Worm (Caenorhabditis elegans): ENCODE data around the gene ZC196.2.
"Not testable (repeated sequence)": the region's sequence is repeated elsewhere in the genome, so short reads cannot be mapped to it uniquely, and the experiment has no call there.

Gene ZC196.2

ce11 chrV:8739136-8739535, at the start of gene ZC196.2:
TSS of gene ZC196.2 (plus strand) at chrV:8739436.
- TF ChIP-seq med-1 (GFP tag; optimal IDR thresholded peaks at IDR 0.05; ENCODE audit: insufficient read depth) = no peak
- TF ChIP-seq ref-1 (GFP tag; conservative IDR thresholded peaks at IDR 0.05) = no peak
- no peak for TF ChIP-seq ztf-23 (GFP tag; IDR thresholded peaks at IDR 0.05)
- no peak for TF ChIP-seq ztf-29 (GFP tag; IDR thresholded peaks at IDR 0.05)
- TF ChIP-seq flt-1 (GFP tag; IDR thresholded peaks at IDR 0.05) = no peak
- TF ChIP-seq tab-1 (GFP tag; IDR thresholded peaks at IDR 0.05) = no peak
- no peak for TF ChIP-seq cog-1 (tag; optimal IDR thresholded peaks at IDR 0.05)
- TF ChIP-seq T22C8.4 (GFP tag; IDR thresholded peaks at IDR 0.05) = no peak
- no peak for TF ChIP-seq klf-2 (GFP tag; conservative IDR thresholded peaks at IDR 0.05)

- TF ChIP-seq T22C8.4 (GFP tag; IDR thresholded peaks at IDR 0.05); cog-1 (tag; optimal IDR thresholded peaks at IDR 0.05); flt-1 (GFP tag; IDR thresholded peaks at IDR 0.05): not testable (repeated sequence)
Measured at ce11 chrV:8696218-8696617, 43.0 kb upstream of the ZC196.2 start, which contains the start of gene ZC190.10. TSS of gene ZC190.10 (minus strand) at chrV:8696318.

ce11 chrV:8711910-8712309, 27.3 kb upstream of the ZC196.2 start, which contains the start of gene ZC178.2:
TSS of gene ZC178.2 (minus strand) at chrV:8712010.
- no peak for TF ChIP-seq tab-1 (GFP tag; IDR thresholded peaks at IDR 0.05)
- TF ChIP-seq klf-2 (GFP tag; conservative IDR thresholded peaks at IDR 0.05) = no peak
- no peak for TF ChIP-seq med-1 (GFP tag; optimal IDR thresholded peaks at IDR 0.05; ENCODE audit: insufficient read depth)
- no peak for TF ChIP-seq ztf-23 (GFP tag; IDR thresholded peaks at IDR 0.05)

ce11 chrV:8716175-8716574, 23.1 kb upstream of the ZC196.2 start, which contains the start of gene glr-5:
TSS of gene glr-5 (plus strand) at chrV:8716495.
- no peak for TF ChIP-seq tab-1 (GFP tag; IDR thresholded peaks at IDR 0.05)
- no peak for TF ChIP-seq ref-1 (GFP tag; conservative IDR thresholded peaks at IDR 0.05)
- TF ChIP-seq ztf-29 (GFP tag; IDR thresholded peaks at IDR 0.05) = no peak
- TF ChIP-seq T22C8.4 (GFP tag; IDR thresholded peaks at IDR 0.05) = no peak

ce11 chrV:8718399-8718798, 20.8 kb upstream of the ZC196.2 start:
- no peak for TF ChIP-seq ref-1 (GFP tag; conservative IDR thresholded peaks at IDR 0.05)
- TF ChIP-seq flt-1 (GFP tag; IDR thresholded peaks at IDR 0.05) = no peak
- TF ChIP-seq T22C8.4 (GFP tag; IDR thresholded peaks at IDR 0.05) = no peak
- TF ChIP-seq ztf-23 (GFP tag; IDR thresholded peaks at IDR 0.05) = no peak
- no peak for TF ChIP-seq cog-1 (tag; optimal IDR thresholded peaks at IDR 0.05)
- no peak for TF ChIP-seq ztf-29 (GFP tag; IDR thresholded peaks at IDR 0.05)
- TF ChIP-seq klf-2 (GFP tag; conservative IDR thresholded peaks at IDR 0.05) = no peak
- TF ChIP-seq tab-1 (GFP tag; IDR thresholded peaks at IDR 0.05) = no peak
- no peak for TF ChIP-seq med-1 (GFP tag; optimal IDR thresholded peaks at IDR 0.05; ENCODE audit: insufficient read depth)

- TF ChIP-seq ztf-29 (GFP tag; IDR thresholded peaks at IDR 0.05); cog-1 (tag; optimal IDR thresholded peaks at IDR 0.05); tab-1 (GFP tag; IDR thresholded peaks at IDR 0.05): not testable (repeated sequence)
Measured at ce11 chrV:8722160-8722559, 17.1 kb upstream of the ZC196.2 start, which contains the start of gene ZC196.8. TSS of gene ZC196.8 (minus strand) at chrV:8722260.

- TF ChIP-seq ztf-23 (GFP tag; IDR thresholded peaks at IDR 0.05); klf-2 (GFP tag; conservative IDR thresholded peaks at IDR 0.05); flt-1 (GFP tag; IDR thresholded peaks at IDR 0.05): not testable (repeated sequence)
Measured at ce11 chrV:8726228-8726627, 13.0 kb upstream of the ZC196.2 start, which contains the start of gene droe-8. TSS of gene droe-8 (plus strand) at chrV:8726528.

ce11 chrV:8727077-8727476, 12.2 kb upstream of the ZC196.2 start, which contains the start of gene ZC196.9:
TSS of gene ZC196.9 (minus strand) at chrV:8727177.
- TF ChIP-seq ztf-29 (GFP tag; IDR thresholded peaks at IDR 0.05) (no peak), ztf-23 (GFP tag; IDR thresholded peaks at IDR 0.05) (no peak), med-1 (GFP tag; optimal IDR thresholded peaks at IDR 0.05; ENCODE audit: insufficient read depth) (no peak), ref-1 (GFP tag; conservative IDR thresholded peaks at IDR 0.05) (no peak), flt-1 (GFP tag; IDR thresholded peaks at IDR 0.05) (no peak)

ce11 chrV:8729100-8729499, 10.1 kb upstream of the ZC196.2 start, which contains the start of gene ZC196.5:
TSS of gene ZC196.5 (plus strand) at chrV:8729400.
- TF ChIP-seq flt-1 (GFP tag; IDR thresholded peaks at IDR 0.05) = no peak
- TF ChIP-seq T22C8.4 (GFP tag; IDR thresholded peaks at IDR 0.05) = no peak
- no peak for TF ChIP-seq ztf-29 (GFP tag; IDR thresholded peaks at IDR 0.05)
- TF ChIP-seq cog-1 (tag; optimal IDR thresholded peaks at IDR 0.05) = no peak
- no peak for TF ChIP-seq klf-2 (GFP tag; conservative IDR thresholded peaks at IDR 0.05)
- no peak for TF ChIP-seq tab-1 (GFP tag; IDR thresholded peaks at IDR 0.05)
- TF ChIP-seq ref-1 (GFP tag; conservative IDR thresholded peaks at IDR 0.05) = no peak
- no peak for TF ChIP-seq ztf-23 (GFP tag; IDR thresholded peaks at IDR 0.05)
- TF ChIP-seq med-1 (GFP tag; optimal IDR thresholded peaks at IDR 0.05; ENCODE audit: insufficient read depth) = no peak

ce11 chrV:8730991-8731390, 8.2 kb upstream of the ZC196.2 start:
- TF ChIP-seq tab-1 (GFP tag; IDR thresholded peaks at IDR 0.05) (no peak), ztf-29 (GFP tag; IDR thresholded peaks at IDR 0.05) (no peak), med-1 (GFP tag; optimal IDR thresholded peaks at IDR 0.05; ENCODE audit: insufficient read depth) (no peak), klf-2 (GFP tag; conservative IDR thresholded peaks at IDR 0.05) (no peak), ztf-23 (GFP tag; IDR thresholded peaks at IDR 0.05) (no peak), ref-1 (GFP tag; conservative IDR thresholded peaks at IDR 0.05) (no peak), flt-1 (GFP tag; IDR thresholded peaks at IDR 0.05) (no peak), cog-1 (tag; optimal IDR thresholded peaks at IDR 0.05) (no peak), T22C8.4 (GFP tag; IDR thresholded peaks at IDR 0.05) (no peak)

- TF ChIP-seq flt-1 (GFP tag; IDR thresholded peaks at IDR 0.05) = no peak
- no peak for TF ChIP-seq klf-2 (GFP tag; conservative IDR thresholded peaks at IDR 0.05)
- TF ChIP-seq cog-1 (tag; optimal IDR thresholded peaks at IDR 0.05) = no peak
- TF ChIP-seq med-1 (GFP tag; optimal IDR thresholded peaks at IDR 0.05; ENCODE audit: insufficient read depth) = no peak
- TF ChIP-seq tab-1 (GFP tag; IDR thresholded peaks at IDR 0.05) = no peak
Measured at ce11 chrV:8732934-8733333, 6.3 kb upstream of the ZC196.2 start, which contains the start of gene ZC196.4. TSS of gene ZC196.4 (plus strand) at chrV:8733106.
